Worm (Caenorhabditis elegans) whole organism, young adult: ENCODE measurements around the gene T26H5.8.
A peak's percentile ranks its signal among the peaks of the same experiment; 100 is the strongest.

Experiments
- C17E4.6 ChIP-seq: fragments of 200-800 bp; sonication (Bioruptor generic); IDR thresholded peaks from 2 replicates; pipeline ENCODE4 v1.3.6; 2022; ENCODE audit warnings: missing genetic modification reagents, missing genetic modification characterization, missing compliant biosample characterization
- D2030.7 ChIP-seq: fragments of 200-800 bp; sonication (Bioruptor generic); IDR thresholded peaks from 2 replicates; pipeline ENCODE4 v1.3.6; 2022; ENCODE audit warnings: missing genetic modification reagents, missing genetic modification characterization, missing compliant biosample characterization
- F23B12.7 ChIP-seq: sonication (generic microtip); optimal IDR thresholded peaks from 2 replicates; lab custom pipeline; 2017; ENCODE audit warnings: missing genetic modification characterization, mild to moderate bottlenecking, missing compliant biosample characterization, antibody characterized with exemption, moderate library complexity; ENCODE audit not compliant: insufficient read depth
- F37B4.10 ChIP-seq: fragments of 200-800 bp; sonication (Bioruptor generic); IDR thresholded peaks from 2 replicates; pipeline ENCODE4 v1.3.6; 2022; ENCODE audit warnings: missing genetic modification characterization, missing compliant biosample characterization
- F55B11.4 ChIP-seq: sonication (generic microtip); optimal IDR thresholded peaks from 2 replicates; lab custom pipeline; 2016; ENCODE audit warnings: missing compliant biosample characterization, missing genetic modification characterization, borderline replicate concordance; ENCODE audit not compliant: insufficient read depth
- F57A8.1 ChIP-seq: fragments of 200-800 bp; sonication (Bioruptor generic); optimal IDR thresholded peaks from 2 replicates; lab custom pipeline; 2018; ENCODE audit warnings: mild to moderate bottlenecking, missing genetic modification characterization, moderate library complexity, missing compliant biosample characterization
- T07F8.4 ChIP-seq: sonication (generic microtip); optimal IDR thresholded peaks from 2 replicates; lab custom pipeline; 2016; ENCODE audit warnings: mild to moderate bottlenecking, missing genetic modification characterization, moderate library complexity, missing compliant biosample characterization
- T26A5.8 ChIP-seq: sonication (generic microtip); optimal IDR thresholded peaks from 2 replicates; lab custom pipeline; 2016; ENCODE audit warnings: missing genetic modification characterization, missing compliant biosample characterization
- Y53G8AR.9 ChIP-seq: fragments of 200-800 bp; sonication (Bioruptor generic); conservative IDR thresholded peaks from 2 replicates; pipeline ENCODE4 v1.3.6; 2022; ENCODE audit warnings: missing genetic modification reagents, missing genetic modification characterization, missing compliant biosample characterization
- ZK185.1 ChIP-seq: sonication (generic microtip); optimal IDR thresholded peaks from 2 replicates; lab custom pipeline; 2016; ENCODE audit warnings: mild to moderate bottlenecking, missing genetic modification characterization, missing compliant biosample characterization; ENCODE audit not compliant: poor library complexity, severe bottlenecking
- athp-1 ChIP-seq: sonication (generic microtip); optimal IDR thresholded peaks from 2 replicates; lab custom pipeline; 2017; ENCODE audit warnings: mild to moderate bottlenecking, missing genetic modification characterization, missing compliant biosample characterization
- attf-5 ChIP-seq: fragments of 200-800 bp; sonication (Bioruptor generic); optimal IDR thresholded peaks from 2 replicates; lab custom pipeline; 2018; ENCODE audit warnings: mild to moderate bottlenecking, missing genetic modification characterization, missing compliant biosample characterization
- bed-1 ChIP-seq: fragments of 200-800 bp; sonication (Bioruptor generic); IDR thresholded peaks from 2 replicates; pipeline ENCODE4 v1.3.6; 2022; ENCODE audit warnings: missing genetic modification reagents, missing genetic modification characterization, missing compliant biosample characterization
- ccch-3 ChIP-seq: fragments of 200-800 bp; sonication (Bioruptor generic); optimal IDR thresholded peaks from 2 replicates; lab custom pipeline; 2018; ENCODE audit warnings: mild to moderate bottlenecking, missing genetic modification characterization, missing compliant biosample characterization
- ceh-100 ChIP-seq: fragments of 200-800 bp; sonication (Bioruptor generic); IDR thresholded peaks from 2 replicates; pipeline ENCODE4 v1.3.6; 2022; ENCODE audit warnings: missing genetic modification reagents, missing genetic modification characterization, missing compliant biosample characterization
- ceh-27 ChIP-seq: fragments of 200-800 bp; sonication (Bioruptor generic); optimal IDR thresholded peaks from 2 replicates; lab custom pipeline; 2018; ENCODE audit warnings: mild to moderate bottlenecking, missing genetic modification characterization, moderate library complexity, missing compliant biosample characterization
- ceh-91 ChIP-seq: fragments of 200-800 bp; sonication (Bioruptor generic); IDR thresholded peaks from 2 replicates; pipeline ENCODE4 v1.3.6; 2022; ENCODE audit warnings: missing genetic modification reagents, missing genetic modification characterization, missing compliant biosample characterization
- dpff-1 ChIP-seq: sonication (generic microtip); optimal IDR thresholded peaks from 2 replicates; lab custom pipeline; 2017; ENCODE audit warnings: mild to moderate bottlenecking, missing genetic modification characterization, missing compliant biosample characterization
- egl-18 ChIP-seq: fragments of 200-800 bp; sonication (Bioruptor generic); IDR thresholded peaks from 2 replicates; pipeline ENCODE4 v1.3.6; 2022; ENCODE audit warnings: missing genetic modification reagents, missing genetic modification characterization, missing compliant biosample characterization
- egl-44 ChIP-seq: fragments of 200-800 bp; sonication (Bioruptor generic); IDR thresholded peaks from 2 replicates; pipeline ENCODE4 v1.3.6; 2022; ENCODE audit warnings: missing genetic modification reagents, missing genetic modification characterization, missing compliant biosample characterization
- ets-4 ChIP-seq: fragments of 200-800 bp; sonication (Bioruptor generic); optimal IDR thresholded peaks from 2 replicates; lab custom pipeline; 2018; ENCODE audit warnings: mild to moderate bottlenecking, missing genetic modification characterization, missing compliant biosample characterization
- fkh-3 ChIP-seq: sonication (generic microtip); optimal IDR thresholded peaks from 2 replicates; lab custom pipeline; 2016; ENCODE audit warnings: mild to moderate bottlenecking, missing genetic modification characterization, missing compliant biosample characterization
- him-1 ChIP-seq: sonication (generic microtip); optimal IDR thresholded peaks from 2 replicates; lab custom pipeline; 2016; ENCODE audit warnings: missing genotype, missing genetic modification reagents, missing genetic modification characterization, missing compliant biosample characterization
- hlh-12 ChIP-seq: sonication (generic microtip); optimal IDR thresholded peaks from 2 replicates; lab custom pipeline; 2016; ENCODE audit warnings: missing genetic modification characterization, missing compliant biosample characterization
- hlh-26 ChIP-seq: fragments of 200-800 bp; sonication (Bioruptor generic); conservative IDR thresholded peaks from 2 replicates; pipeline ENCODE4 v1.3.6; 2022; ENCODE audit warnings: missing genetic modification reagents, missing genetic modification characterization, missing compliant biosample characterization
- hsf-1 ChIP-seq: fragments of 200-800 bp; sonication (Bioruptor generic); IDR thresholded peaks from 2 replicates; pipeline ENCODE4 v1.3.6; 2022; ENCODE audit warnings: missing genetic modification reagents, missing genetic modification characterization, missing compliant biosample characterization
- lin-40 ChIP-seq: sonication (generic microtip); optimal IDR thresholded peaks from 2 replicates; lab custom pipeline; 2016; ENCODE audit warnings: missing genetic modification characterization, mild to moderate bottlenecking, missing compliant biosample characterization, missing genotype, missing genetic modification reagents
- lin-54 ChIP-seq: fragments of 200-800 bp; sonication (Bioruptor generic); optimal IDR thresholded peaks from 2 replicates; lab custom pipeline; 2018; ENCODE audit warnings: mild to moderate bottlenecking, missing genetic modification characterization, missing compliant biosample characterization
- lir-1 ChIP-seq: fragments of 200-800 bp; sonication (Bioruptor generic); conservative IDR thresholded peaks from 2 replicates; pipeline ENCODE4 v1.3.6; 2022; ENCODE audit warnings: missing genetic modification reagents, missing genetic modification characterization, missing compliant biosample characterization
- madf-8 ChIP-seq: fragments of 200-800 bp; sonication (Bioruptor generic); conservative IDR thresholded peaks from 2 replicates; pipeline ENCODE4 v1.3.6; 2022; ENCODE audit warnings: missing genetic modification reagents, missing genetic modification characterization, missing compliant biosample characterization
- mel-28 ChIP-seq: sonication (generic microtip); optimal IDR thresholded peaks from 2 replicates; lab custom pipeline; 2016; ENCODE audit warnings: borderline replicate concordance, mild to moderate bottlenecking, missing genetic modification characterization, missing compliant biosample characterization
- mes-4 ChIP-seq: sonication (generic microtip); optimal IDR thresholded peaks from 2 replicates; lab custom pipeline; 2016; ENCODE audit warnings: missing genotype, missing genetic modification characterization, missing compliant biosample characterization
- mxl-1 ChIP-seq: sonication (generic microtip); optimal IDR thresholded peaks from 2 replicates; lab custom pipeline; 2016; ENCODE audit warnings: missing genetic modification characterization, missing compliant biosample characterization
- nfyb-1 ChIP-seq: fragments of 200-800 bp; sonication (Bioruptor generic); IDR thresholded peaks from 2 replicates; pipeline ENCODE4 v1.3.6; 2022; ENCODE audit warnings: missing genetic modification reagents, missing genetic modification characterization, missing compliant biosample characterization
- nhr-120 ChIP-seq: fragments of 200-800 bp; sonication (Bioruptor generic); IDR thresholded peaks from 2 replicates; pipeline ENCODE4 v1.3.6; 2022; ENCODE audit warnings: missing genetic modification characterization, missing compliant biosample characterization
- nhr-80 ChIP-seq: sonication (generic microtip); optimal IDR thresholded peaks from 2 replicates; lab custom pipeline; 2016; ENCODE audit warnings: missing genetic modification characterization, missing compliant biosample characterization
- rec-8 ChIP-seq, 2 experiments: sonication (generic microtip); optimal IDR thresholded peaks; 2 replicates each; lab custom pipeline; 2016; ENCODE audit warnings: mild to moderate bottlenecking in 2 of 2, missing genetic modification characterization in 2 of 2, missing genetic modification reagents in 2 of 2, missing genotype in 2 of 2, missing biosample characterization in 1 of 2, missing compliant biosample characterization in 1 of 2, moderate library complexity in 1 of 2
- repo-1 ChIP-seq: sonication (generic microtip); optimal IDR thresholded peaks from 2 replicates; lab custom pipeline; 2017; ENCODE audit warnings: mild to moderate bottlenecking, missing genetic modification characterization, missing compliant biosample characterization
- rpc-1 ChIP-seq, 2 experiments: fragments of 150-350 bp in 1 of 2; sonication (generic microtip) in 1 of 2; optimal IDR thresholded peaks; 2 replicates each; lab custom pipeline; 2014 to 2018; ENCODE audit warnings: missing biosample characterization in 1 of 2, missing genetic modification characterization in 1 of 2, missing genetic modification reagents in 1 of 2, missing genotype in 1 of 2
- sdz-38 ChIP-seq: sonication (generic microtip); optimal IDR thresholded peaks from 2 replicates; lab custom pipeline; 2016; ENCODE audit warnings: missing genotype, missing genetic modification characterization, missing compliant biosample characterization
- sea-2 ChIP-seq: fragments of 200-800 bp; sonication (Bioruptor generic); IDR thresholded peaks from 2 replicates; pipeline ENCODE4 v1.3.6; 2022; ENCODE audit warnings: missing genetic modification characterization, missing compliant biosample characterization
- snpc-3.4 ChIP-seq: sonication (generic microtip); optimal IDR thresholded peaks from 2 replicates; lab custom pipeline; 2017; ENCODE audit warnings: missing genetic modification characterization, mild to moderate bottlenecking, missing compliant biosample characterization, antibody characterized with exemption, moderate library complexity, missing genotype, missing genetic modification reagents
- somi-1 ChIP-seq: fragments of 200-800 bp; sonication (Bioruptor generic); optimal IDR thresholded peaks from 2 replicates; lab custom pipeline; 2018; ENCODE audit warnings: mild to moderate bottlenecking, missing genetic modification characterization, missing compliant biosample characterization
- sptf-2 ChIP-seq: fragments of 200-800 bp; sonication (Bioruptor generic); optimal IDR thresholded peaks from 2 replicates; lab custom pipeline; 2018; ENCODE audit warnings: mild to moderate bottlenecking, missing genetic modification characterization, missing compliant biosample characterization
- tbx-9 ChIP-seq: sonication (generic microtip); optimal IDR thresholded peaks from 2 replicates; lab custom pipeline; 2016; ENCODE audit warnings: borderline replicate concordance, missing genetic modification characterization, inconsistent platforms, missing compliant biosample characterization
- unc-130 ChIP-seq: sonication (generic microtip); optimal IDR thresholded peaks from 2 replicates; lab custom pipeline; 2016; ENCODE audit warnings: missing genetic modification reagents, missing genetic modification characterization, missing compliant biosample characterization
- zfh-2 ChIP-seq: fragments of 200-800 bp; sonication (Bioruptor generic); conservative IDR thresholded peaks from 2 replicates; pipeline ENCODE4 v1.3.6; 2022; ENCODE audit warnings: missing genetic modification reagents, missing genetic modification characterization, missing compliant biosample characterization
- zim-3 ChIP-seq: sonication (generic microtip); optimal IDR thresholded peaks from 2 replicates; lab custom pipeline; 2017; ENCODE audit warnings: mild to moderate bottlenecking, missing genetic modification characterization, moderate library complexity, missing compliant biosample characterization
- ztf-26 ChIP-seq: sonication (generic microtip); optimal IDR thresholded peaks from 2 replicates; lab custom pipeline; 2017; ENCODE audit warnings: missing genetic modification characterization, missing compliant biosample characterization

T26H5.8 gene

ce11 chrV:15479825-15480224, 47.3 kb upstream of the T26H5.8 start (continued):
- no peak for TF ChIP-seq hlh-26
- peak; percentile 81 for TF ChIP-seq snpc-3.4 (tag; lab: Kevin White, UChicago)
- no peak for TF ChIP-seq F23B12.7 (tag; lab: Kevin White, UChicago)
- no peak for TF ChIP-seq somi-1 (GFP tag; lab: Kevin White, UChicago)
- peak; percentile 47; the same call in 1 of the 2 replicates for TF ChIP-seq ceh-100 (GFP tag; lab: Robert Waterston, UW)
- TF ChIP-seq rpc-1 (optimal IDR thresholded peaks at IDR 0.05; lab: Kevin White, UChicago): peak; percentile 75
- peak; percentile 72 for TF ChIP-seq rpc-1 (tag; optimal IDR thresholded peaks at IDR 0.05; lab: Kevin White, UChicago)
- TF ChIP-seq ceh-27 (GFP tag; lab: Kevin White, UChicago): no peak
- no peak for TF ChIP-seq egl-18 (GFP tag; lab: Robert Waterston, UW)
- TF ChIP-seq nhr-120 (GFP tag; lab: Robert Waterston, UW): no peak
- peak; percentile 78 for TF ChIP-seq D2030.7 (GFP tag; lab: Robert Waterston, UW)
- no peak for TF ChIP-seq nhr-80 (tag; lab: Kevin White, UChicago)
- TF ChIP-seq dpff-1 (tag; lab: Kevin White, UChicago): no peak
- 0 out of 2 replicates have a peak, but pooled peaks have one; percentile 50 for TF ChIP-seq nfyb-1 (GFP tag; lab: Robert Waterston, UW)
- TF ChIP-seq F57A8.1 (GFP tag; lab: Kevin White, UChicago): no peak
- no peak for TF ChIP-seq ets-4 (GFP tag; lab: Kevin White, UChicago)
- peak; percentile 56 for TF ChIP-seq mes-4 (tag; lab: Kevin White, UChicago)
- TF ChIP-seq rec-8 (tag; optimal IDR thresholded peaks at IDR 0.05; lab: Kevin White, UChicago): peak in 1 of 2 experiments; percentile 53
- TF ChIP-seq madf-8 (GFP tag; lab: Robert Waterston, UW): no peak
- TF ChIP-seq lir-1 (GFP tag; lab: Robert Waterston, UW): no peak
- no peak for TF ChIP-seq athp-1 (tag; lab: Kevin White, UChicago)
- no peak for TF ChIP-seq ccch-3 (GFP tag; lab: Kevin White, UChicago)
- no peak for TF ChIP-seq sea-2 (GFP tag; lab: Robert Waterston, UW)
- TF ChIP-seq him-1 (tag; lab: Kevin White, UChicago): peak; percentile 67
- TF ChIP-seq ztf-26: no peak
- TF ChIP-seq hsf-1 (GFP tag; lab: Robert Waterston, UW): peak; percentile 72
- peak; percentile 61 for TF ChIP-seq T26A5.8 (tag; lab: Kevin White, UChicago)
- no peak for TF ChIP-seq T07F8.4
- TF ChIP-seq tbx-9 (tag; lab: Kevin White, UChicago): no peak
- TF ChIP-seq attf-5 (GFP tag; lab: Kevin White, UChicago): peak; percentile 20
- TF ChIP-seq lin-40 (tag; lab: Kevin White, UChicago): no peak
- no peak for TF ChIP-seq hlh-12 (tag; lab: Kevin White, UChicago)
- TF ChIP-seq lin-54 (GFP tag; lab: Kevin White, UChicago): peak; percentile 30
- no peak for TF ChIP-seq sdz-38 (tag; lab: Kevin White, UChicago)
- no peak for TF ChIP-seq mel-28 (tag; lab: Kevin White, UChicago)
- no peak for TF ChIP-seq mxl-1 (tag; lab: Kevin White, UChicago)
- no peak for TF ChIP-seq zfh-2 (GFP tag; lab: Robert Waterston, UW)
- no peak for TF ChIP-seq Y53G8AR.9 (GFP tag; lab: Robert Waterston, UW)
- no peak for TF ChIP-seq C17E4.6 (GFP tag; lab: Robert Waterston, UW)
- TF ChIP-seq F37B4.10: no peak
- TF ChIP-seq ceh-91 (GFP tag; lab: Robert Waterston, UW): no peak
- no peak for TF ChIP-seq bed-1 (GFP tag; lab: Robert Waterston, UW)
- peak; percentile 44 for TF ChIP-seq fkh-3 (tag; lab: Kevin White, UChicago)
- 0 out of 2 replicates have a peak, but pooled peaks have one; percentile 36 for TF ChIP-seq egl-44
- no peak for TF ChIP-seq F55B11.4 (tag; lab: Kevin White, UChicago)
- no peak for TF ChIP-seq repo-1 (tag; lab: Kevin White, UChicago)
- no peak for TF ChIP-seq zim-3
- TF ChIP-seq ZK185.1: no peak
- no peak for TF ChIP-seq unc-130 (GFP tag; lab: Kevin White, UChicago)
- peak; percentile 45 for TF ChIP-seq sptf-2 (GFP tag; lab: Kevin White, UChicago)
